Fruit fly (Drosophila melanogaster) whole organism, embryonic: Measurements from ENCODE around the gene Trm7-32.

Experiments
- CG11398 ChIP-seq: fragments of 200-800 bp; sonication (Bioruptor generic); optimal IDR thresholded peaks from 2 replicates; lab custom pipeline; 2016; ENCODE audit warnings: missing biosample characterization, missing genetic modification characterization
- CG12104 ChIP-seq: fragments of 200-800 bp; sonication (Bioruptor generic); optimal IDR thresholded peaks from 3 replicates; lab custom pipeline; 2016; ENCODE audit warnings: missing biosample characterization, missing genetic modification characterization
- CG12391 ChIP-seq: fragments of 200-800 bp; sonication (Bioruptor generic); optimal IDR thresholded peaks from 3 replicates; lab custom pipeline; 2018; ENCODE audit warnings: missing biosample characterization, mild to moderate bottlenecking, missing genetic modification characterization, moderate library complexity
- CG1647 ChIP-seq: fragments of 200-800 bp; sonication (Bioruptor generic); optimal IDR thresholded peaks from 3 replicates; lab custom pipeline; 2016; ENCODE audit warnings: missing biosample characterization, missing genetic modification characterization
- CG17568 ChIP-seq: fragments of 200-800 bp; sonication (Bioruptor generic); optimal IDR thresholded peaks from 2 replicates; lab custom pipeline; 2018; ENCODE audit warnings: missing biosample characterization, mild to moderate bottlenecking, missing genetic modification characterization, moderate library complexity
- CG3065 ChIP-seq: fragments of 200-800 bp; sonication (Bioruptor generic); optimal IDR thresholded peaks from 2 replicates; lab custom pipeline; 2016; ENCODE audit warnings: missing biosample characterization, missing genetic modification characterization
- CG7987 ChIP-seq: fragments of 200-800 bp; sonication (Bioruptor generic); optimal IDR thresholded peaks from 2 replicates; lab custom pipeline; 2018; ENCODE audit warnings: missing biosample characterization, mild to moderate bottlenecking, missing genetic modification characterization, moderate library complexity
- Ets65A ChIP-seq: fragments of 200-800 bp; sonication (Bioruptor generic); peaks from one replicate; lab custom pipeline; 2016; ENCODE audit warnings: missing biosample characterization, missing genetic modification characterization
- Myb ChIP-seq: fragments of 200-800 bp; sonication (Bioruptor generic); optimal IDR thresholded peaks from 2 replicates; lab custom pipeline; 2016; ENCODE audit warnings: missing biosample characterization, missing genetic modification characterization

dm6 chr3R:17062705-17063104 lies 22.2 kb downstream of the Trm7-32 start:
- TF ChIP-seq Ets65A (no peak), CG12104 (GFP tag; lab: Kevin White, UChicago) (no peak), CG3065 (GFP tag; lab: Kevin White, UChicago) (no peak), CG12391 (no peak), CG1647 (GFP tag; lab: Kevin White, UChicago) (no peak), Myb (no peak), CG7987 (GFP tag; lab: Kevin White, UChicago) (no peak), CG11398 (GFP tag; lab: Kevin White, UChicago) (no peak), CG17568 (GFP tag; lab: Kevin White, UChicago) (no peak)
